Worm (Caenorhabditis elegans): ENCODE results near the gene F23D12.7.
A peak's percentile ranks its signal among the peaks of the same experiment; 100 is the strongest.

The F23D12.7 gene

ce11 chrX:14476625-14477257, 23.1 kb upstream of the F23D12.7 start:
- no peak for TF ChIP-seq mep-1 (tag; optimal IDR thresholded peaks at IDR 0.05)
- no peak for TF ChIP-seq hlh-1 (tag; optimal IDR thresholded peaks at IDR 0.05)
- TF ChIP-seq mab-5 (tag; optimal IDR thresholded peaks at IDR 0.05), result no peak
- TF ChIP-seq zip-8 (tag; optimal IDR thresholded peaks at IDR 0.05), result peak; percentile 51
- TF ChIP-seq bed-3 (GFP tag; optimal IDR thresholded peaks at IDR 0.05), result no peak

- no peak for TF ChIP-seq bed-3 (GFP tag; optimal IDR thresholded peaks at IDR 0.05)
- TF ChIP-seq ceh-83 (GFP tag; optimal IDR thresholded peaks at IDR 0.05), result no peak
- TF ChIP-seq mab-5 (tag; optimal IDR thresholded peaks at IDR 0.05), result no peak
- no peak for TF ChIP-seq nhr-28 (tag; optimal IDR thresholded peaks at IDR 0.05)
- no peak for TF ChIP-seq nhr-2 (tag; optimal IDR thresholded peaks at IDR 0.05)
- no peak for TF ChIP-seq ztf-11 (tag; optimal IDR thresholded peaks at IDR 0.05)
- TF ChIP-seq ceh-39 (tag; optimal IDR thresholded peaks at IDR 0.05), result no peak
- TF ChIP-seq elt-3 (tag; optimal IDR thresholded peaks at IDR 0.05), result no peak
- no peak for TF ChIP-seq lin-13 (tag; optimal IDR thresholded peaks at IDR 0.05)
- TF ChIP-seq unc-39 (tag; optimal IDR thresholded peaks at IDR 0.05), result no peak
- TF ChIP-seq pha-4 (tag; optimal IDR thresholded peaks at IDR 0.05), result no peak
- no peak for TF ChIP-seq ham-2 (GFP tag; optimal IDR thresholded peaks at IDR 0.05)
- no peak for TF ChIP-seq snpc-4 (tag; optimal IDR thresholded peaks at IDR 0.05)
Measured at ce11 chrX:14473740-14474139, 20.1 kb upstream of the F23D12.7 start, which contains the start of gene M163.5. M163.5 (plus strand) TSS chrX:14474040.

ce11 chrX:14470687-14471086, 17.1 kb upstream of the F23D12.7 start, which contains the start of gene M163.10:
M163.10 (plus strand) TSS chrX:14470987.
- TF ChIP-seq nhr-12 (tag; optimal IDR thresholded peaks at IDR 0.05) (no peak), M03D4.4 (tag; optimal IDR thresholded peaks at IDR 0.05) (no peak), ces-1 (GFP tag; optimal IDR thresholded peaks at IDR 0.05) (no peak), lsy-2 (tag; optimal IDR thresholded peaks at IDR 0.05) (no peak), sem-2 (GFP tag; optimal IDR thresholded peaks at IDR 0.05) (no peak)

ce11 chrX:14469284-14469683, 15.6 kb upstream of the F23D12.7 start, which contains the start of gene M163.9:
M163.9 (plus strand) TSS chrX:14469584.
- TF ChIP-seq pha-4 (tag; optimal IDR thresholded peaks at IDR 0.05) (no peak), nhr-28 (tag; optimal IDR thresholded peaks at IDR 0.05) (no peak), M03D4.4 (tag; optimal IDR thresholded peaks at IDR 0.05) (no peak), snpc-4 (tag; optimal IDR thresholded peaks at IDR 0.05) (no peak), sptf-1 (tag; optimal IDR thresholded peaks at IDR 0.05) (no peak), zip-8 (tag; optimal IDR thresholded peaks at IDR 0.05) (no peak), ceh-83 (GFP tag; optimal IDR thresholded peaks at IDR 0.05) (no peak)

ce11 chrX:14466532-14466931, 12.9 kb upstream of the F23D12.7 start, which contains the start of gene M163.21:
M163.21 (plus strand) TSS chrX:14466832.
- no peak for TF ChIP-seq hlh-1 (tag; optimal IDR thresholded peaks at IDR 0.05)
- no peak for TF ChIP-seq blmp-1 (tag; optimal IDR thresholded peaks at IDR 0.05)
- no peak for TF ChIP-seq nhr-76 (tag; optimal IDR thresholded peaks at IDR 0.05)
- no peak for TF ChIP-seq drap-1 (GFP tag; optimal IDR thresholded peaks at IDR 0.05)

- TF ChIP-seq ztf-11 (tag; optimal IDR thresholded peaks at IDR 0.05) (no peak), unc-120 (tag; optimal IDR thresholded peaks at IDR 0.05; ENCODE audit: poor library complexity, severe bottlenecking) (no peak), nhr-76 (tag; optimal IDR thresholded peaks at IDR 0.05) (no peak), tbx-8 (GFP tag; optimal IDR thresholded peaks at IDR 0.05) (no peak), nhr-28 (tag; optimal IDR thresholded peaks at IDR 0.05) (no peak), elt-3 (tag; optimal IDR thresholded peaks at IDR 0.05) (no peak), nhr-2 (tag; optimal IDR thresholded peaks at IDR 0.05) (no peak), pha-4 (tag; optimal IDR thresholded peaks at IDR 0.05) (no peak), mep-1 (tag; optimal IDR thresholded peaks at IDR 0.05) (no peak)
Measured at ce11 chrX:14465593-14465992, 12.0 kb upstream of the F23D12.7 start, which contains the start of gene M163.22. M163.22 (plus strand) TSS chrX:14465893.

- no peak for TF ChIP-seq elt-3 (tag; optimal IDR thresholded peaks at IDR 0.05)
- no peak for TF ChIP-seq lin-13 (tag; optimal IDR thresholded peaks at IDR 0.05)
- no peak for TF ChIP-seq nhr-28 (tag; optimal IDR thresholded peaks at IDR 0.05)
- no peak for TF ChIP-seq mep-1 (tag; optimal IDR thresholded peaks at IDR 0.05)
- no peak for TF ChIP-seq tbx-8 (GFP tag; optimal IDR thresholded peaks at IDR 0.05)
- no peak for TF ChIP-seq sem-2 (GFP tag; optimal IDR thresholded peaks at IDR 0.05)
- TF ChIP-seq zip-8 (tag; optimal IDR thresholded peaks at IDR 0.05), result no peak
- no peak for TF ChIP-seq ceh-43 (GFP tag; optimal IDR thresholded peaks at IDR 0.05)
- TF ChIP-seq ztf-11 (tag; optimal IDR thresholded peaks at IDR 0.05), result no peak
- TF ChIP-seq ces-1 (GFP tag; optimal IDR thresholded peaks at IDR 0.05), result no peak
- TF ChIP-seq cnd-1 (tag; optimal IDR thresholded peaks at IDR 0.05), result no peak
- no peak for TF ChIP-seq elt-1 (tag; optimal IDR thresholded peaks at IDR 0.05; ENCODE audit: borderline replicate concordance, insufficient read depth)
- TF ChIP-seq sptf-1 (tag; optimal IDR thresholded peaks at IDR 0.05), result no peak
Measured at ce11 chrX:14464513-14464912, 10.9 kb upstream of the F23D12.7 start, which contains the start of gene M163.7. M163.7 (plus strand) TSS chrX:14464813.
